Worm (Caenorhabditis elegans) whole organism, late embryonic: Measurements from ENCODE around the gene trx-3.

Experiments used
- K09A11.1 ChIP-seq: sonication (generic microtip); optimal IDR thresholded peaks from 2 replicates; lab custom pipeline; 2017; ENCODE audit warnings: antibody characterized with exemption, mild to moderate bottlenecking, missing genetic modification characterization, missing compliant biosample characterization; ENCODE audit not compliant: insufficient read depth
- ceh-9 ChIP-seq: sonication (generic microtip); optimal IDR thresholded peaks from 2 replicates; lab custom pipeline; 2016; ENCODE audit warnings: mild to moderate bottlenecking, missing genetic modification characterization, inconsistent platforms, missing compliant biosample characterization
- dmd-4 ChIP-seq: sonication (generic microtip); optimal IDR thresholded peaks from 2 replicates; lab custom pipeline; 2016; ENCODE audit warnings: borderline replicate concordance, missing genetic modification characterization, missing compliant biosample characterization
- elt-2 ChIP-seq: sonication (generic microtip); optimal IDR thresholded peaks from 2 replicates; lab custom pipeline; 2016; ENCODE audit warnings: missing genetic modification reagents, missing genetic modification characterization, missing compliant biosample characterization
- eyg-1 ChIP-seq: sonication (generic microtip); optimal IDR thresholded peaks from 2 replicates; lab custom pipeline; 2016; ENCODE audit warnings: missing genotype, missing genetic modification characterization, missing compliant biosample characterization
- hlh-15 ChIP-seq: sonication (generic microtip); optimal IDR thresholded peaks from 2 replicates; lab custom pipeline; 2016; ENCODE audit warnings: missing genetic modification characterization, missing compliant biosample characterization
- hlh-6 ChIP-seq: sonication (generic microtip); optimal IDR thresholded peaks from 2 replicates; lab custom pipeline; 2016; ENCODE audit warnings: missing genotype, missing genetic modification characterization, missing compliant biosample characterization
- nfya-1 ChIP-seq: sonication (generic microtip); optimal IDR thresholded peaks from 2 replicates; lab custom pipeline; 2017; ENCODE audit warnings: missing genetic modification characterization, mild to moderate bottlenecking, missing compliant biosample characterization, antibody characterized with exemption, moderate library complexity
- nhr-11 ChIP-seq: fragments of 150-350 bp; optimal IDR thresholded peaks from 2 replicates; lab custom pipeline; 2014; ENCODE audit warnings: missing biosample characterization, missing genetic modification characterization
- pat-9 ChIP-seq: fragments of 200-800 bp; sonication (Bioruptor generic); optimal IDR thresholded peaks from 2 replicates; lab custom pipeline; 2018; ENCODE audit warnings: mild to moderate bottlenecking, missing genetic modification characterization, moderate library complexity, missing compliant biosample characterization
- pros-1 ChIP-seq: fragments of 150-350 bp; optimal IDR thresholded peaks from 2 replicates; lab custom pipeline; 2014; ENCODE audit warnings: missing biosample characterization, missing genetic modification reagents, missing genetic modification characterization
- ref-2 ChIP-seq: sonication (generic microtip); optimal IDR thresholded peaks from 2 replicates; lab custom pipeline; 2016; ENCODE audit warnings: missing genetic modification characterization, missing compliant biosample characterization
- sox-2 ChIP-seq: fragments of 200-800 bp; sonication (Bioruptor generic); IDR thresholded peaks from 2 replicates; pipeline ENCODE4 v1.3.6; 2022; ENCODE audit warnings: missing genetic modification reagents, missing genetic modification characterization, missing compliant biosample characterization
- tbx-2 ChIP-seq: sonication (generic microtip); optimal IDR thresholded peaks from 2 replicates; lab custom pipeline; 2016; ENCODE audit warnings: missing genetic modification characterization, missing compliant biosample characterization

ce11 chrIV:4473767-4474166 is 13.1 kb upstream of the trx-3 start:
- TF ChIP-seq sox-2 (no peak), ceh-9 (no peak), nfya-1 (tag; lab: Kevin White, UChicago) (no peak), tbx-2 (tag; lab: Kevin White, UChicago) (no peak), hlh-15 (tag; lab: Kevin White, UChicago) (no peak), pros-1 (no peak), hlh-6 (tag; lab: Kevin White, UChicago) (no peak), pat-9 (tag; lab: Kevin White, UChicago) (no peak), eyg-1 (no peak), ref-2 (no peak), dmd-4 (no peak), nhr-11 (tag; lab: Kevin White, UChicago) (no peak), elt-2 (tag; lab: Kevin White, UChicago) (no peak), K09A11.1 (tag; lab: Kevin White, UChicago) (no peak)
